Worm (Caenorhabditis elegans) whole organism, L3 larva: ENCODE data around the gene R08D7.4.

Experiments used
- aly-2 ChIP-seq: fragments of 150-350 bp; optimal IDR thresholded peaks from 2 replicates; lab custom pipeline; 2014; ENCODE audit warnings: missing biosample characterization, missing genetic modification characterization
- ceh-16 ChIP-seq: sonication (generic microtip); optimal IDR thresholded peaks from 2 replicates; lab custom pipeline; 2017; ENCODE audit warnings: missing biosample characterization, missing genetic modification characterization
- ceh-9 ChIP-seq: sonication (generic microtip); optimal IDR thresholded peaks from 2 replicates; lab custom pipeline; 2018; ENCODE audit warnings: missing biosample characterization, missing genetic modification characterization
- daf-12 ChIP-seq: fragments of 150-350 bp; optimal IDR thresholded peaks from 2 replicates; lab custom pipeline; 2014; ENCODE audit warnings: missing biosample characterization, missing genetic modification reagents, missing genetic modification characterization
- egl-5 ChIP-seq: fragments of 150-350 bp; optimal IDR thresholded peaks from 2 replicates; lab custom pipeline; 2017; ENCODE audit warnings: missing biosample characterization, missing genetic modification reagents, missing genetic modification characterization, inconsistent platforms
- elt-1 ChIP-seq: fragments of 150-350 bp; optimal IDR thresholded peaks from 2 replicates; lab custom pipeline; 2014; ENCODE audit warnings: missing biosample characterization, missing genetic modification characterization
- elt-2 ChIP-seq: sonication (generic microtip); optimal IDR thresholded peaks from 2 replicates; lab custom pipeline; 2016; ENCODE audit warnings: missing genetic modification reagents, mild to moderate bottlenecking, missing genetic modification characterization, missing compliant biosample characterization
- fkh-10 ChIP-seq: sonication (generic microtip); optimal IDR thresholded peaks from 2 replicates; lab custom pipeline; 2017; ENCODE audit warnings: missing biosample characterization, missing genetic modification reagents, missing genetic modification characterization
- nhr-77 ChIP-seq: fragments of 150-350 bp; optimal IDR thresholded peaks from 2 replicates; lab custom pipeline; 2014; ENCODE audit warnings: missing biosample characterization, missing genetic modification characterization
- skn-1 ChIP-seq: fragments of 150-350 bp; optimal IDR thresholded peaks from 2 replicates; lab custom pipeline; 2014; ENCODE audit warnings: missing biosample characterization, missing genetic modification characterization
- snpc-4 ChIP-seq: fragments of 150-350 bp; optimal IDR thresholded peaks from 2 replicates; lab custom pipeline; 2014; ENCODE audit warnings: missing biosample characterization, missing genetic modification characterization
- tbx-2 ChIP-seq: sonication (generic microtip); optimal IDR thresholded peaks from 2 replicates; lab custom pipeline; 2016; ENCODE audit warnings: mild to moderate bottlenecking, missing genetic modification characterization, missing compliant biosample characterization
- zag-1 ChIP-seq: fragments of 150-350 bp; optimal IDR thresholded peaks from 2 replicates; lab custom pipeline; 2014; ENCODE audit warnings: missing biosample characterization, missing genetic modification characterization

DNA sequence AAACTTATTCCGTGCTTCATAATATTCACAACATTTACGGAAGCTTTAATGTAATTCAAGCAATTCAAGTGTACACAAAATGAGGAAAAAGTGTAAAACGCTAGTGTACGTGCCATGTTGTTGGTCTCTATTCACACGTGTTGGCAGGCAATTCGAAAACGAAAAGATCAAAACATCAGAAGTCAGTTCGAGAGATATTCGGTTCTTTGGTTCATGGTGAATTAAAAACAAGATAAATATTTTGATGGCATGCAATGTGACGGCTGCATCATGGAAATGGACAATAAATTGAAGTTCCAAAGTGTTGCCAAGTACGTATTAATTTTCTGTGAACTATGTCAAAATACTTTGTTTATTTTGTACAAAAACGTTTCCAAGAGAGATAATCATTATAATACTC lies 49.6 kb upstream of the R08D7.4 start:
- TF ChIP-seq snpc-4 (tag; lab: Kevin White, UChicago) (no peak), egl-5 (tag; lab: Kevin White, UChicago) (no peak), fkh-10 (GFP tag; lab: Kevin White, UChicago) (no peak), tbx-2 (no peak), aly-2 (no peak), skn-1 (tag; lab: Kevin White, UChicago) (no peak), ceh-9 (tag; lab: Kevin White, UChicago) (no peak), zag-1 (no peak), ceh-16 (no peak), elt-2 (no peak), daf-12 (tag; lab: Kevin White, UChicago) (no peak), nhr-77 (tag; lab: Kevin White, UChicago) (no peak), elt-1 (tag; lab: Kevin White, UChicago) (no peak)
